Worm (Caenorhabditis elegans) whole organism, late embryonic: ENCODE measurements around the gene kin-4.

Source experiments
- C08G9.2 ChIP-seq: sonication (generic microtip); optimal IDR thresholded peaks from 2 replicates; lab custom pipeline; 2016; ENCODE audit warnings: mild to moderate bottlenecking, missing genetic modification characterization, moderate library complexity, missing compliant biosample characterization
- F13H6.1 ChIP-seq: sonication (generic microtip); optimal IDR thresholded peaks from 2 replicates; lab custom pipeline; 2016; ENCODE audit warnings: missing genetic modification characterization, missing compliant biosample characterization
- K09A11.1 ChIP-seq: sonication (generic microtip); optimal IDR thresholded peaks from 2 replicates; lab custom pipeline; 2017; ENCODE audit warnings: antibody characterized with exemption, mild to moderate bottlenecking, missing genetic modification characterization, missing compliant biosample characterization; ENCODE audit not compliant: insufficient read depth
- T23F11.4 ChIP-seq: fragments of 200-800 bp; sonication (Bioruptor generic); optimal IDR thresholded peaks from 2 replicates; lab custom pipeline; 2018; ENCODE audit warnings: mild to moderate bottlenecking, missing genetic modification characterization, missing compliant biosample characterization
- Y22D7AL.16 ChIP-seq: sonication (generic microtip); optimal IDR thresholded peaks from 2 replicates; lab custom pipeline; 2016; ENCODE audit warnings: missing genetic modification characterization, missing compliant biosample characterization
- ahr-1 ChIP-seq: sonication (generic microtip); optimal IDR thresholded peaks from 2 replicates; lab custom pipeline; 2016; ENCODE audit warnings: missing genetic modification characterization, missing compliant biosample characterization
- ama-1 ChIP-seq: fragments of 150-350 bp; optimal IDR thresholded peaks from 2 replicates; lab custom pipeline; 2014
- ceh-19 ChIP-seq: fragments of 200-800 bp; sonication (Bioruptor generic); optimal IDR thresholded peaks from 2 replicates; lab custom pipeline; 2018; ENCODE audit warnings: mild to moderate bottlenecking, missing genetic modification characterization, missing compliant biosample characterization
- ceh-2 ChIP-seq: sonication (generic microtip); optimal IDR thresholded peaks from 2 replicates; lab custom pipeline; 2016; ENCODE audit warnings: missing genotype, missing genetic modification characterization, missing compliant biosample characterization
- ceh-24 ChIP-seq: sonication (generic microtip); optimal IDR thresholded peaks from 2 replicates; lab custom pipeline; 2016; ENCODE audit warnings: mild to moderate bottlenecking, missing genetic modification characterization, missing compliant biosample characterization
- ceh-31 ChIP-seq: sonication (generic microtip); optimal IDR thresholded peaks from 2 replicates; lab custom pipeline; 2016; ENCODE audit warnings: missing genetic modification characterization, missing compliant biosample characterization
- ceh-45 ChIP-seq: fragments of 200-800 bp; sonication (Bioruptor generic); IDR thresholded peaks from 2 replicates; pipeline ENCODE4 v1.3.6; 2022; ENCODE audit warnings: missing genetic modification reagents, missing genetic modification characterization, missing compliant biosample characterization
- ceh-9 ChIP-seq: sonication (generic microtip); optimal IDR thresholded peaks from 2 replicates; lab custom pipeline; 2016; ENCODE audit warnings: mild to moderate bottlenecking, missing genetic modification characterization, inconsistent platforms, missing compliant biosample characterization
- che-1 ChIP-seq: sonication (generic microtip); optimal IDR thresholded peaks from 2 replicates; lab custom pipeline; 2016; ENCODE audit warnings: mild to moderate bottlenecking, missing genetic modification characterization, missing compliant biosample characterization
- dmd-4 ChIP-seq: sonication (generic microtip); optimal IDR thresholded peaks from 2 replicates; lab custom pipeline; 2016; ENCODE audit warnings: borderline replicate concordance, missing genetic modification characterization, missing compliant biosample characterization
- dve-1 ChIP-seq: sonication (generic microtip); optimal IDR thresholded peaks from 2 replicates; lab custom pipeline; 2017; ENCODE audit warnings: antibody characterized with exemption, mild to moderate bottlenecking, missing genetic modification characterization, missing compliant biosample characterization
- elt-4 ChIP-seq: sonication (generic microtip); optimal IDR thresholded peaks from 2 replicates; lab custom pipeline; 2016; ENCODE audit warnings: missing genetic modification characterization, missing compliant biosample characterization
- eyg-1 ChIP-seq: sonication (generic microtip); optimal IDR thresholded peaks from 2 replicates; lab custom pipeline; 2016; ENCODE audit warnings: missing genotype, missing genetic modification characterization, missing compliant biosample characterization
- fax-1 ChIP-seq: sonication (generic microtip); optimal IDR thresholded peaks from 2 replicates; lab custom pipeline; 2016; ENCODE audit warnings: missing genotype, missing genetic modification characterization, missing compliant biosample characterization
- fkh-10 ChIP-seq: fragments of 150-350 bp; optimal IDR thresholded peaks from 2 replicates; lab custom pipeline; 2014; ENCODE audit warnings: missing biosample characterization, missing genetic modification reagents, missing genetic modification characterization
- fkh-6 ChIP-seq: sonication (generic microtip); optimal IDR thresholded peaks from 2 replicates; lab custom pipeline; 2016; ENCODE audit warnings: missing genetic modification characterization, missing compliant biosample characterization
- gmeb-2 ChIP-seq: sonication (generic microtip); optimal IDR thresholded peaks from 2 replicates; lab custom pipeline; 2016; ENCODE audit warnings: missing genetic modification characterization, inconsistent platforms, missing compliant biosample characterization
- hlh-30 ChIP-seq: sonication (generic microtip); optimal IDR thresholded peaks from 2 replicates; lab custom pipeline; 2017; ENCODE audit warnings: antibody characterized with exemption, missing genetic modification characterization, missing compliant biosample characterization; ENCODE audit not compliant: insufficient read depth
- hlh-6 ChIP-seq: sonication (generic microtip); optimal IDR thresholded peaks from 2 replicates; lab custom pipeline; 2016; ENCODE audit warnings: missing genotype, missing genetic modification characterization, missing compliant biosample characterization
- hlh-8 ChIP-seq: sonication (generic microtip); optimal IDR thresholded peaks from 2 replicates; lab custom pipeline; 2016; ENCODE audit warnings: missing genotype, missing genetic modification characterization, missing compliant biosample characterization
- lin-11 ChIP-seq: fragments of 200-800 bp; sonication (Bioruptor generic); optimal IDR thresholded peaks from 2 replicates; lab custom pipeline; 2018; ENCODE audit warnings: mild to moderate bottlenecking, missing genetic modification characterization, missing compliant biosample characterization
- madf-2 ChIP-seq: sonication (generic microtip); optimal IDR thresholded peaks from 2 replicates; lab custom pipeline; 2017; ENCODE audit warnings: missing genetic modification characterization, missing compliant biosample characterization
- pat-9 ChIP-seq: fragments of 200-800 bp; sonication (Bioruptor generic); optimal IDR thresholded peaks from 2 replicates; lab custom pipeline; 2018; ENCODE audit warnings: mild to moderate bottlenecking, missing genetic modification characterization, moderate library complexity, missing compliant biosample characterization
- pax-1 ChIP-seq: fragments of 150-350 bp; optimal IDR thresholded peaks from 2 replicates; lab custom pipeline; 2014; ENCODE audit warnings: missing biosample characterization, missing genetic modification characterization
- pha-2 ChIP-seq: sonication (generic microtip); optimal IDR thresholded peaks from 2 replicates; lab custom pipeline; 2017; ENCODE audit warnings: mild to moderate bottlenecking, missing genetic modification characterization, missing compliant biosample characterization
- pha-4 ChIP-seq: fragments of 150-350 bp; optimal IDR thresholded peaks from 2 replicates; lab custom pipeline; 2018; ENCODE audit warnings: missing biosample characterization, missing genetic modification reagents, missing genetic modification characterization
- pqm-1 ChIP-seq: sonication (generic microtip); optimal IDR thresholded peaks from 2 replicates; lab custom pipeline; 2016; ENCODE audit warnings: missing genetic modification characterization, missing compliant biosample characterization
- pros-1 ChIP-seq: fragments of 150-350 bp; optimal IDR thresholded peaks from 2 replicates; lab custom pipeline; 2014; ENCODE audit warnings: missing biosample characterization, missing genetic modification reagents, missing genetic modification characterization
- ref-2 ChIP-seq: sonication (generic microtip); optimal IDR thresholded peaks from 2 replicates; lab custom pipeline; 2016; ENCODE audit warnings: missing genetic modification characterization, missing compliant biosample characterization
- sox-2 ChIP-seq: fragments of 200-800 bp; sonication (Bioruptor generic); IDR thresholded peaks from 2 replicates; pipeline ENCODE4 v1.3.6; 2022; ENCODE audit warnings: missing genetic modification reagents, missing genetic modification characterization, missing compliant biosample characterization
- sox-4 ChIP-seq: sonication (generic microtip); optimal IDR thresholded peaks from 2 replicates; lab custom pipeline; 2017; ENCODE audit warnings: mild to moderate bottlenecking, missing genetic modification characterization, inconsistent platforms, missing compliant biosample characterization
- syd-9 ChIP-seq: sonication (generic microtip); optimal IDR thresholded peaks from 2 replicates; lab custom pipeline; 2016; ENCODE audit warnings: mild to moderate bottlenecking, missing genetic modification characterization, moderate library complexity, missing compliant biosample characterization
- tbx-2 ChIP-seq: sonication (generic microtip); optimal IDR thresholded peaks from 2 replicates; lab custom pipeline; 2016; ENCODE audit warnings: missing genetic modification characterization, missing compliant biosample characterization
- ttx-3 ChIP-seq: sonication (generic microtip); optimal IDR thresholded peaks from 2 replicates; lab custom pipeline; 2016; ENCODE audit warnings: missing genetic modification reagents, missing genetic modification characterization, missing compliant biosample characterization
- unc-55 ChIP-seq: sonication (generic microtip); optimal IDR thresholded peaks from 2 replicates; lab custom pipeline; 2017; ENCODE audit warnings: missing biosample characterization, missing genetic modification reagents, missing genetic modification characterization
- ztf-16 ChIP-seq: sonication (generic microtip); optimal IDR thresholded peaks from 2 replicates; lab custom pipeline; 2017; ENCODE audit warnings: missing genetic modification characterization, missing compliant biosample characterization

kin-4 gene

ce11 chrIV:11474067-11474466 lies 48.5 kb downstream of the kin-4 start (continued):
- TF ChIP-seq hlh-8 (tag; lab: Kevin White, UChicago) (peak; percentile 81), madf-2 (peak; percentile 89), pqm-1 (peak; percentile 96), T23F11.4 (peak; percentile 97), F13H6.1 (tag; lab: Kevin White, UChicago) (peak; percentile 92), dve-1 (tag; lab: Kevin White, UChicago) (peak; percentile 91), pha-4 (tag; lab: Kevin White, UChicago) (no peak), hlh-6 (tag; lab: Kevin White, UChicago) (peak; percentile 94), syd-9 (peak; percentile 93), C08G9.2 (tag; lab: Kevin White, UChicago) (peak; percentile 83), ceh-9 (tag; lab: Kevin White, UChicago) (peak; percentile 86), pat-9 (tag; lab: Kevin White, UChicago) (peak; percentile 96), pax-1 (tag; lab: Kevin White, UChicago) (no peak), tbx-2 (tag; lab: Kevin White, UChicago) (peak; percentile 86), elt-4 (peak; percentile 95), che-1 (tag; lab: Kevin White, UChicago) (peak; percentile 94), ref-2 (tag; lab: Kevin White, UChicago) (peak; percentile 87), ceh-31 (tag; lab: Kevin White, UChicago) (peak; percentile 80), ceh-45 (GFP tag; lab: Robert Waterston, UW) (peak; percentile 91), eyg-1 (tag; lab: Kevin White, UChicago) (peak; percentile 87), lin-11 (peak; percentile 88), Y22D7AL.16 (tag; lab: Kevin White, UChicago) (peak; percentile 92), unc-55 (GFP tag; lab: Kevin White, UChicago) (no peak), ceh-2 (tag; lab: Kevin White, UChicago) (peak; percentile 90), fkh-6 (tag; lab: Kevin White, UChicago) (peak; percentile 93), ama-1 (lab: Kevin White, UChicago) (peak; percentile 20), pros-1 (tag; lab: Kevin White, UChicago) (peak; percentile 42), hlh-30 (tag; lab: Kevin White, UChicago) (peak; percentile 55), ceh-24 (tag; lab: Kevin White, UChicago) (peak; percentile 72), ztf-16 (tag; lab: Kevin White, UChicago) (peak; percentile 97), ttx-3 (tag; lab: Kevin White, UChicago) (peak; percentile 94), dmd-4 (tag; lab: Kevin White, UChicago) (peak; percentile 93), gmeb-2 (tag; lab: Kevin White, UChicago) (peak; percentile 92), sox-4 (tag; lab: Kevin White, UChicago) (peak; percentile 95), pha-2 (peak; percentile 91)

DNA sequence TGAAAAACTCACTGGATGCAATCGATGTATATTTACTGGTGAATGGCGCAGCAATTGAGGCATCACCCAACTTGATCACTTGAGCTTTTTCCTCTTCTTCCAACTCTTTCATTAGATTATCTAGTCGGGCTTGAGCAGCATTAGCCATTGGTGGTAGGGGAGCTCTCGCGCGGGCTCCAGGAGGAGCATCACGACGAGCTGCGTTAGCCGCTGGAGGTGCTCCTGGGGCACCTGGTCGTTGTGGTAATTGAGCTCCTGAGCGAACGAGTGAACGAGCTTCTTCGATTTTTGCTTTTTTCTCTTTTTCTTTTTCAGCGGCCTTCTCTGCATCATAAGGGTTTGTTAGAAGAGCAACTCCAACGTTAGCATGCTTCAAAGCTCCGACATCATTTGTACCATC lies 49.5 kb downstream of the kin-4 start:
- no peak for TF ChIP-seq ceh-19 (GFP tag; lab: Kevin White, UChicago)
- no peak for TF ChIP-seq unc-55 (GFP tag; lab: Kevin White, UChicago)
- TF ChIP-seq ceh-9 (tag; lab: Kevin White, UChicago): no peak
- no peak for TF ChIP-seq pax-1 (tag; lab: Kevin White, UChicago)
- no peak for TF ChIP-seq ref-2 (tag; lab: Kevin White, UChicago)
- TF ChIP-seq ahr-1 (tag; lab: Kevin White, UChicago): no peak
- TF ChIP-seq gmeb-2 (tag; lab: Kevin White, UChicago): no peak
- TF ChIP-seq sox-4 (tag; lab: Kevin White, UChicago): no peak
- TF ChIP-seq pqm-1: no peak
- no peak for TF ChIP-seq ceh-2 (tag; lab: Kevin White, UChicago)
- TF ChIP-seq tbx-2 (tag; lab: Kevin White, UChicago): no peak
- no peak for TF ChIP-seq sox-2
- no peak for TF ChIP-seq hlh-8 (tag; lab: Kevin White, UChicago)
- TF ChIP-seq fax-1 (tag; lab: Kevin White, UChicago): no peak
- TF ChIP-seq madf-2: no peak
- no peak for TF ChIP-seq K09A11.1
- no peak for TF ChIP-seq ceh-45 (GFP tag; lab: Robert Waterston, UW)
- TF ChIP-seq fkh-10 (GFP tag; lab: Kevin White, UChicago): no peak
- TF ChIP-seq, all 69 proteins: peak for 0
